Worm (Caenorhabditis elegans) whole organism, L2 larva: ENCODE measurements around the gene R04D3.3.

Experiments
- R02D3.7 ChIP-seq: fragments of 150-350 bp; optimal IDR thresholded peaks from 2 replicates; lab custom pipeline; 2014; ENCODE audit warnings: missing biosample characterization, missing genetic modification characterization
- elt-3 ChIP-seq: sonication (generic microtip); optimal IDR thresholded peaks from 2 replicates; lab custom pipeline; 2017; ENCODE audit warnings: missing biosample characterization, missing genetic modification characterization
- nhr-25 ChIP-seq: fragments of 150-350 bp; sonication (generic microtip); optimal IDR thresholded peaks from 3 replicates; lab custom pipeline; 2014; ENCODE audit warnings: missing biosample characterization, missing genetic modification characterization
- snpc-4 ChIP-seq: fragments of 150-350 bp; optimal IDR thresholded peaks from 2 replicates; lab custom pipeline; 2014; ENCODE audit warnings: missing biosample characterization, missing genetic modification characterization

DNA sequence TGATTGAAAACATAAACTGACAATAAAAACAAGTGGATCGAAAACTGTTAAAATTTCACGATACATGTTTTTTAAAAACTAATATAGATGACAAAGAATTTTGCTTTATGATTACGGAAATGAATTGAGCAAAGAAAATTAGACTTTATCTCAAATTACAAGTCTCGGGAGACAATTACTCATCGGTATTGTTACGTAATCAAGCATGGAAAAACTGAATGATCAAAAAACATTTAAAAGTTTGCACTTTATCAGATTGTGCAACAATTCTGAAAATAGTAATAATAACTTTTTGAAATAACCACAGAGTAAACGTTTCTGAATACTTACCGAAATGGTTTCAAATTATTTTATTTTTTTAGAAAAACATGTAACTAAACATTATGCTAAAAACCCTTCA is 15.3 kb upstream of the R04D3.3 start, which contains the start of gene srd-43:
- TF ChIP-seq nhr-25 (tag; lab: Kevin White, UChicago) (no peak), elt-3 (tag; lab: Kevin White, UChicago) (no peak), snpc-4 (tag; lab: Kevin White, UChicago) (no peak), R02D3.7 (no peak)
